Worm (Caenorhabditis elegans) whole organism, young adult: ENCODE measurements around the gene C32D5.7.

Experiments
- B0019.2 ChIP-seq: fragments of 200-800 bp; sonication (Bioruptor generic); conservative IDR thresholded peaks from 2 replicates; pipeline ENCODE4 v1.3.6; 2022; ENCODE audit warnings: missing genetic modification reagents, missing genetic modification characterization, missing compliant biosample characterization
- B0261.1 ChIP-seq: sonication (generic microtip); optimal IDR thresholded peaks from 2 replicates; lab custom pipeline; 2016; ENCODE audit warnings: mild to moderate bottlenecking, missing genetic modification characterization, moderate library complexity, missing compliant biosample characterization
- C17E4.6 ChIP-seq: fragments of 200-800 bp; sonication (Bioruptor generic); IDR thresholded peaks from 2 replicates; pipeline ENCODE4 v1.3.6; 2022; ENCODE audit warnings: missing genetic modification reagents, missing genetic modification characterization, missing compliant biosample characterization
- F22D6.2 ChIP-seq: sonication (generic microtip); optimal IDR thresholded peaks from 2 replicates; lab custom pipeline; 2016; ENCODE audit warnings: mild to moderate bottlenecking, missing genetic modification characterization, missing compliant biosample characterization
- F23B12.7 ChIP-seq: sonication (generic microtip); optimal IDR thresholded peaks from 2 replicates; lab custom pipeline; 2017; ENCODE audit warnings: missing genetic modification characterization, mild to moderate bottlenecking, missing compliant biosample characterization, antibody characterized with exemption, moderate library complexity; ENCODE audit not compliant: insufficient read depth
- F33H1.4 ChIP-seq: fragments of 200-800 bp; sonication (Bioruptor generic); IDR thresholded peaks from 2 replicates; pipeline ENCODE4 v1.3.6; 2022; ENCODE audit warnings: missing genetic modification reagents, missing genetic modification characterization, missing compliant biosample characterization
- Y53F4B.3 ChIP-seq: fragments of 200-800 bp; sonication (Bioruptor generic); IDR thresholded peaks from 2 replicates; pipeline ENCODE4 v1.3.6; 2022; ENCODE audit warnings: missing genetic modification reagents, missing genetic modification characterization, missing compliant biosample characterization
- Y56A3A.18 ChIP-seq: fragments of 200-800 bp; sonication (Bioruptor generic); IDR thresholded peaks from 2 replicates; pipeline ENCODE4 v1.3.6; 2022; ENCODE audit warnings: missing genetic modification reagents, missing genetic modification characterization, missing compliant biosample characterization
- attf-6 ChIP-seq: fragments of 200-800 bp; sonication (Bioruptor generic); IDR thresholded peaks from 2 replicates; pipeline ENCODE4 v1.3.6; 2022; ENCODE audit warnings: missing genetic modification reagents, missing genetic modification characterization, missing compliant biosample characterization
- ceh-100 ChIP-seq: fragments of 200-800 bp; sonication (Bioruptor generic); IDR thresholded peaks from 2 replicates; pipeline ENCODE4 v1.3.6; 2022; ENCODE audit warnings: missing genetic modification reagents, missing genetic modification characterization, missing compliant biosample characterization
- ceh-27 ChIP-seq: fragments of 200-800 bp; sonication (Bioruptor generic); optimal IDR thresholded peaks from 2 replicates; lab custom pipeline; 2018; ENCODE audit warnings: mild to moderate bottlenecking, missing genetic modification characterization, moderate library complexity, missing compliant biosample characterization
- chd-7 ChIP-seq: sonication (generic microtip); optimal IDR thresholded peaks from 2 replicates; lab custom pipeline; 2016; ENCODE audit warnings: mild to moderate bottlenecking, missing genetic modification characterization, moderate library complexity, missing compliant biosample characterization
- dox-1 ChIP-seq: fragments of 200-800 bp; sonication (Bioruptor generic); IDR thresholded peaks from 2 replicates; pipeline ENCODE4 v1.3.6; 2022; ENCODE audit warnings: missing genetic modification reagents, missing genetic modification characterization, missing compliant biosample characterization
- dpl-1 ChIP-seq: fragments of 150-350 bp; optimal IDR thresholded peaks from 2 replicates; lab custom pipeline; 2014; ENCODE audit warnings: missing biosample characterization, missing genetic modification reagents, missing genetic modification characterization
- egl-18 ChIP-seq: fragments of 200-800 bp; sonication (Bioruptor generic); IDR thresholded peaks from 2 replicates; pipeline ENCODE4 v1.3.6; 2022; ENCODE audit warnings: missing genetic modification reagents, missing genetic modification characterization, missing compliant biosample characterization
- egl-44 ChIP-seq: fragments of 200-800 bp; sonication (Bioruptor generic); IDR thresholded peaks from 2 replicates; pipeline ENCODE4 v1.3.6; 2022; ENCODE audit warnings: missing genetic modification reagents, missing genetic modification characterization, missing compliant biosample characterization
- ekl-4 ChIP-seq: fragments of 200-800 bp; sonication (Bioruptor generic); IDR thresholded peaks from 2 replicates; pipeline ENCODE4 v1.3.6; 2022; ENCODE audit warnings: missing genetic modification reagents, missing genetic modification characterization, missing compliant biosample characterization
- fkh-3 ChIP-seq: sonication (generic microtip); optimal IDR thresholded peaks from 2 replicates; lab custom pipeline; 2016; ENCODE audit warnings: mild to moderate bottlenecking, missing genetic modification characterization, missing compliant biosample characterization
- hlh-12 ChIP-seq: sonication (generic microtip); optimal IDR thresholded peaks from 2 replicates; lab custom pipeline; 2016; ENCODE audit warnings: missing genetic modification characterization, missing compliant biosample characterization
- hmg-1.2 ChIP-seq: fragments of 200-800 bp; sonication (Bioruptor generic); IDR thresholded peaks from 2 replicates; pipeline ENCODE4 v1.3.6; 2022; ENCODE audit warnings: missing genetic modification reagents, missing genetic modification characterization, missing compliant biosample characterization
- hrde-1 ChIP-seq: sonication (generic microtip); optimal IDR thresholded peaks from 2 replicates; lab custom pipeline; 2016; ENCODE audit warnings: missing genetic modification characterization, mild to moderate bottlenecking, missing compliant biosample characterization, moderate library complexity, missing genotype, missing genetic modification reagents, borderline replicate concordance
- lin-26 ChIP-seq: fragments of 200-800 bp; sonication (Bioruptor generic); IDR thresholded peaks from 2 replicates; pipeline ENCODE4 v1.3.6; 2022; ENCODE audit warnings: missing genetic modification reagents, missing genetic modification characterization, missing compliant biosample characterization
- lin-40 ChIP-seq: sonication (generic microtip); optimal IDR thresholded peaks from 2 replicates; lab custom pipeline; 2016; ENCODE audit warnings: missing genetic modification characterization, mild to moderate bottlenecking, missing compliant biosample characterization, missing genotype, missing genetic modification reagents
- lsy-27 ChIP-seq: sonication (generic microtip); optimal IDR thresholded peaks from 2 replicates; lab custom pipeline; 2017; ENCODE audit warnings: missing genetic modification characterization, mild to moderate bottlenecking, missing compliant biosample characterization, antibody characterized with exemption, missing genotype, borderline replicate concordance; ENCODE audit not compliant: insufficient read depth
- madf-3 ChIP-seq: fragments of 200-800 bp; sonication (Bioruptor generic); IDR thresholded peaks from 2 replicates; pipeline ENCODE4 v1.3.6; 2022; ENCODE audit warnings: missing genetic modification reagents, missing genetic modification characterization, missing compliant biosample characterization
- mxl-1 ChIP-seq: sonication (generic microtip); optimal IDR thresholded peaks from 2 replicates; lab custom pipeline; 2016; ENCODE audit warnings: missing genetic modification characterization, missing compliant biosample characterization
- nfya-2 ChIP-seq: fragments of 200-800 bp; sonication (Bioruptor generic); IDR thresholded peaks from 2 replicates; pipeline ENCODE4 v1.3.6; 2022; ENCODE audit warnings: missing genetic modification reagents, missing genetic modification characterization, missing compliant biosample characterization
- nfyb-1 ChIP-seq: fragments of 200-800 bp; sonication (Bioruptor generic); IDR thresholded peaks from 2 replicates; pipeline ENCODE4 v1.3.6; 2022; ENCODE audit warnings: missing genetic modification reagents, missing genetic modification characterization, missing compliant biosample characterization
- nhr-27 ChIP-seq: fragments of 200-800 bp; sonication (Bioruptor generic); optimal IDR thresholded peaks from 2 replicates; lab custom pipeline; 2018; ENCODE audit warnings: mild to moderate bottlenecking, missing genetic modification characterization, moderate library complexity, missing compliant biosample characterization
- pha-4 ChIP-seq: fragments of 150-350 bp; sonication (generic microtip); optimal IDR thresholded peaks from 2 replicates; lab custom pipeline; 2014; ENCODE audit warnings: missing biosample characterization, missing genetic modification reagents, missing genetic modification characterization
- rcor-1 ChIP-seq: fragments of 200-800 bp; sonication (Bioruptor generic); IDR thresholded peaks from 2 replicates; pipeline ENCODE4 v1.3.6; 2022; ENCODE audit warnings: missing genetic modification reagents, missing genetic modification characterization, missing compliant biosample characterization
- repo-1 ChIP-seq: sonication (generic microtip); optimal IDR thresholded peaks from 2 replicates; lab custom pipeline; 2017; ENCODE audit warnings: mild to moderate bottlenecking, missing genetic modification characterization, missing compliant biosample characterization
- sdz-38 ChIP-seq: sonication (generic microtip); optimal IDR thresholded peaks from 2 replicates; lab custom pipeline; 2016; ENCODE audit warnings: missing genotype, missing genetic modification characterization, missing compliant biosample characterization
- snpc-3.4 ChIP-seq: sonication (generic microtip); optimal IDR thresholded peaks from 2 replicates; lab custom pipeline; 2017; ENCODE audit warnings: missing genetic modification characterization, mild to moderate bottlenecking, missing compliant biosample characterization, antibody characterized with exemption, moderate library complexity, missing genotype, missing genetic modification reagents
- tbx-9 ChIP-seq: sonication (generic microtip); optimal IDR thresholded peaks from 2 replicates; lab custom pipeline; 2016; ENCODE audit warnings: borderline replicate concordance, missing genetic modification characterization, inconsistent platforms, missing compliant biosample characterization
- tlf-1 ChIP-seq: fragments of 200-800 bp; sonication (Bioruptor generic); optimal IDR thresholded peaks from 2 replicates; lab custom pipeline; 2018; ENCODE audit warnings: mild to moderate bottlenecking, missing genetic modification characterization, missing compliant biosample characterization
- unc-130 ChIP-seq: sonication (generic microtip); optimal IDR thresholded peaks from 2 replicates; lab custom pipeline; 2016; ENCODE audit warnings: missing genetic modification reagents, missing genetic modification characterization, missing compliant biosample characterization
- unc-62 ChIP-seq: fragments of 150-350 bp; optimal IDR thresholded peaks from 2 replicates; lab custom pipeline; 2014; ENCODE audit warnings: missing biosample characterization, missing genetic modification reagents, missing genetic modification characterization
- xnd-1 ChIP-seq: sonication (generic microtip); optimal IDR thresholded peaks from 2 replicates; lab custom pipeline; 2016; ENCODE audit warnings: missing genotype, missing genetic modification reagents, missing genetic modification characterization, missing compliant biosample characterization
- zfh-2 ChIP-seq: fragments of 200-800 bp; sonication (Bioruptor generic); conservative IDR thresholded peaks from 2 replicates; pipeline ENCODE4 v1.3.6; 2022; ENCODE audit warnings: missing genetic modification reagents, missing genetic modification characterization, missing compliant biosample characterization
- zim-3 ChIP-seq: sonication (generic microtip); optimal IDR thresholded peaks from 2 replicates; lab custom pipeline; 2017; ENCODE audit warnings: mild to moderate bottlenecking, missing genetic modification characterization, moderate library complexity, missing compliant biosample characterization
- ztf-18 ChIP-seq: sonication (generic microtip); optimal IDR thresholded peaks from 2 replicates; lab custom pipeline; 2016; ENCODE audit warnings: missing genotype, mild to moderate bottlenecking, missing genetic modification characterization, missing compliant biosample characterization
- ztf-26 ChIP-seq: sonication (generic microtip); optimal IDR thresholded peaks from 2 replicates; lab custom pipeline; 2017; ENCODE audit warnings: missing genetic modification characterization, missing compliant biosample characterization
- ztf-28 ChIP-seq: fragments of 200-800 bp; sonication (Bioruptor generic); IDR thresholded peaks from 2 replicates; pipeline ENCODE4 v1.3.6; 2022; ENCODE audit warnings: missing genetic modification reagents, missing genetic modification characterization, missing compliant biosample characterization
- ztf-3 ChIP-seq: fragments of 200-800 bp; sonication (Bioruptor generic); optimal IDR thresholded peaks from 2 replicates; lab custom pipeline; 2018; ENCODE audit warnings: mild to moderate bottlenecking, missing genetic modification characterization, missing compliant biosample characterization

Gene C32D5.7

ce11 chrII:6348360-6348759 lies 8.5 kb upstream of the C32D5.7 start (continued):
- TF ChIP-seq fkh-3 (tag; lab: Kevin White, UChicago), result no peak
- peak; percentile 54; the same call in 1 of the 2 replicates for TF ChIP-seq dox-1 (GFP tag; lab: Robert Waterston, UW)
- no peak for TF ChIP-seq lsy-27 (tag; lab: Kevin White, UChicago)
- no peak for TF ChIP-seq xnd-1
- TF ChIP-seq zfh-2 (GFP tag; lab: Robert Waterston, UW), result peak; percentile 82

ce11 chrII:6347341-6348118 lies 7.7 kb upstream of the C32D5.7 start, which contains the start of gene lgg-1:
TSS of gene lgg-1 (minus strand) at chrII:6347719.
- TF ChIP-seq dpl-1 (GFP tag; lab: Kevin White, UChicago) (peak; percentile 40), Y56A3A.18 (GFP tag; lab: Robert Waterston, UW) (no peak), rcor-1 (GFP tag; lab: Robert Waterston, UW) (no peak), mxl-1 (tag; lab: Kevin White, UChicago) (peak; percentile 14), nhr-27 (tag; lab: Kevin White, UChicago) (no peak), hrde-1 (tag; lab: Kevin White, UChicago) (no peak), ztf-26 (peak; percentile 21), hlh-12 (tag; lab: Kevin White, UChicago) (no peak), ztf-28 (GFP tag; lab: Robert Waterston, UW) (no peak), zim-3 (peak; percentile 57), pha-4 (peak; percentile 83), F33H1.4 (GFP tag; lab: Robert Waterston, UW) (no peak), C17E4.6 (no peak; the same call in 1 of the 2 replicates), lin-26 (GFP tag; lab: Robert Waterston, UW) (peak; percentile 56), attf-6 (GFP tag; lab: Robert Waterston, UW) (no peak), tlf-1 (GFP tag; lab: Kevin White, UChicago) (no peak), hmg-1.2 (peak; percentile 52), fkh-3 (tag; lab: Kevin White, UChicago) (no peak), Y53F4B.3 (GFP tag; lab: Robert Waterston, UW) (no peak), nfya-2 (GFP tag; lab: Robert Waterston, UW) (no peak), ekl-4 (0 out of 2 replicates have a peak, but pooled peaks have one; percentile 71), unc-62 (GFP tag; lab: Kevin White, UChicago) (no peak), egl-44 (GFP tag; lab: Robert Waterston, UW) (no peak; the same call in 1 of the 2 replicates), F23B12.7 (tag; lab: Kevin White, UChicago) (no peak), B0261.1 (tag; lab: Kevin White, UChicago) (no peak), repo-1 (tag; lab: Kevin White, UChicago) (no peak), egl-18 (GFP tag; lab: Robert Waterston, UW) (0 out of 2 replicates have a peak, but pooled peaks have one; percentile 28), ceh-27 (GFP tag; lab: Kevin White, UChicago) (peak; percentile 41), ztf-3 (peak; percentile 54), chd-7 (tag; lab: Kevin White, UChicago) (peak; percentile 81), lin-40 (tag; lab: Kevin White, UChicago) (peak; percentile 11), B0019.2 (GFP tag; lab: Robert Waterston, UW) (peak; percentile 47), ceh-100 (GFP tag; lab: Robert Waterston, UW) (no peak; the same call in 1 of the 2 replicates), tbx-9 (tag; lab: Kevin White, UChicago) (no peak), F22D6.2 (tag; lab: Kevin White, UChicago) (no peak), snpc-3.4 (tag; lab: Kevin White, UChicago) (no peak), ztf-18 (tag; lab: Kevin White, UChicago) (no peak), xnd-1 (no peak), sdz-38 (tag; lab: Kevin White, UChicago) (no peak), nfyb-1 (GFP tag; lab: Robert Waterston, UW) (peak; percentile 79), madf-3 (GFP tag; lab: Robert Waterston, UW) (no peak), unc-130 (no peak)
